Worm (Caenorhabditis elegans) whole organism, young adult: ENCODE results near the gene C34E11.2.

Experiments
- B0019.2 ChIP-seq: fragments of 200-800 bp; sonication (Bioruptor generic); conservative IDR thresholded peaks from 2 replicates; pipeline ENCODE4 v1.3.6; 2022; ENCODE audit warnings: missing genetic modification reagents, missing genetic modification characterization, missing compliant biosample characterization
- B0035.1 ChIP-seq: sonication (generic microtip); optimal IDR thresholded peaks from 2 replicates; lab custom pipeline; 2016; ENCODE audit warnings: missing genetic modification characterization, mild to moderate bottlenecking, missing compliant biosample characterization, missing genotype, missing genetic modification reagents
- B0336.3 ChIP-seq: fragments of 200-800 bp; sonication (Bioruptor generic); IDR thresholded peaks from 2 replicates; pipeline ENCODE4 v1.3.6; 2022; ENCODE audit warnings: missing genetic modification characterization, missing compliant biosample characterization
- F23B12.7 ChIP-seq: sonication (generic microtip); optimal IDR thresholded peaks from 2 replicates; lab custom pipeline; 2017; ENCODE audit warnings: missing genetic modification characterization, mild to moderate bottlenecking, missing compliant biosample characterization, antibody characterized with exemption, moderate library complexity; ENCODE audit not compliant: insufficient read depth
- F33H1.4 ChIP-seq: fragments of 200-800 bp; sonication (Bioruptor generic); IDR thresholded peaks from 2 replicates; pipeline ENCODE4 v1.3.6; 2022; ENCODE audit warnings: missing genetic modification reagents, missing genetic modification characterization, missing compliant biosample characterization
- F37B4.10 ChIP-seq: fragments of 200-800 bp; sonication (Bioruptor generic); IDR thresholded peaks from 2 replicates; pipeline ENCODE4 v1.3.6; 2022; ENCODE audit warnings: missing genetic modification characterization, missing compliant biosample characterization
- F49E8.2 ChIP-seq: sonication (generic microtip); optimal IDR thresholded peaks from 3 replicates; lab custom pipeline; 2017; ENCODE audit warnings: missing genetic modification characterization, mild to moderate bottlenecking, missing compliant biosample characterization, antibody characterized with exemption, moderate library complexity; ENCODE audit not compliant: insufficient read depth
- F55B11.4 ChIP-seq: sonication (generic microtip); optimal IDR thresholded peaks from 2 replicates; lab custom pipeline; 2016; ENCODE audit warnings: missing compliant biosample characterization, missing genetic modification characterization, borderline replicate concordance; ENCODE audit not compliant: insufficient read depth
- F57A8.1 ChIP-seq: fragments of 200-800 bp; sonication (Bioruptor generic); optimal IDR thresholded peaks from 2 replicates; lab custom pipeline; 2018; ENCODE audit warnings: mild to moderate bottlenecking, missing genetic modification characterization, moderate library complexity, missing compliant biosample characterization
- T07F8.4 ChIP-seq: sonication (generic microtip); optimal IDR thresholded peaks from 2 replicates; lab custom pipeline; 2016; ENCODE audit warnings: mild to moderate bottlenecking, missing genetic modification characterization, moderate library complexity, missing compliant biosample characterization
- Y53F4B.3 ChIP-seq: fragments of 200-800 bp; sonication (Bioruptor generic); IDR thresholded peaks from 2 replicates; pipeline ENCODE4 v1.3.6; 2022; ENCODE audit warnings: missing genetic modification reagents, missing genetic modification characterization, missing compliant biosample characterization
- Y79H2A.3 ChIP-seq: fragments of 200-800 bp; sonication (Bioruptor generic); conservative IDR thresholded peaks from 2 replicates; pipeline ENCODE4 v1.3.6; 2022; ENCODE audit warnings: missing genetic modification reagents, missing genetic modification characterization, missing compliant biosample characterization
- Y95B8A.8 ChIP-seq: fragments of 200-800 bp; sonication (Bioruptor generic); IDR thresholded peaks from 2 replicates; pipeline ENCODE4 v1.3.6; 2022; ENCODE audit warnings: missing genetic modification reagents, missing genetic modification characterization, missing compliant biosample characterization
- attf-6 ChIP-seq: fragments of 200-800 bp; sonication (Bioruptor generic); IDR thresholded peaks from 2 replicates; pipeline ENCODE4 v1.3.6; 2022; ENCODE audit warnings: missing genetic modification reagents, missing genetic modification characterization, missing compliant biosample characterization
- bed-1 ChIP-seq: fragments of 200-800 bp; sonication (Bioruptor generic); IDR thresholded peaks from 2 replicates; pipeline ENCODE4 v1.3.6; 2022; ENCODE audit warnings: missing genetic modification reagents, missing genetic modification characterization, missing compliant biosample characterization
- ceh-40 ChIP-seq: fragments of 200-800 bp; sonication (Bioruptor generic); IDR thresholded peaks from 2 replicates; pipeline ENCODE4 v1.3.6; 2022; ENCODE audit warnings: missing genetic modification characterization, missing compliant biosample characterization
- ceh-58 ChIP-seq: fragments of 200-800 bp; sonication (Bioruptor generic); IDR thresholded peaks from 2 replicates; pipeline ENCODE4 v1.3.6; 2022; ENCODE audit warnings: missing genetic modification characterization, missing compliant biosample characterization
- ceh-91 ChIP-seq: fragments of 200-800 bp; sonication (Bioruptor generic); IDR thresholded peaks from 2 replicates; pipeline ENCODE4 v1.3.6; 2022; ENCODE audit warnings: missing genetic modification reagents, missing genetic modification characterization, missing compliant biosample characterization
- dox-1 ChIP-seq: fragments of 200-800 bp; sonication (Bioruptor generic); IDR thresholded peaks from 2 replicates; pipeline ENCODE4 v1.3.6; 2022; ENCODE audit warnings: missing genetic modification reagents, missing genetic modification characterization, missing compliant biosample characterization
- dpl-1 ChIP-seq: fragments of 150-350 bp; optimal IDR thresholded peaks from 2 replicates; lab custom pipeline; 2014; ENCODE audit warnings: missing biosample characterization, missing genetic modification reagents, missing genetic modification characterization
- egl-44 ChIP-seq: fragments of 200-800 bp; sonication (Bioruptor generic); IDR thresholded peaks from 2 replicates; pipeline ENCODE4 v1.3.6; 2022; ENCODE audit warnings: missing genetic modification reagents, missing genetic modification characterization, missing compliant biosample characterization
- hmg-20 ChIP-seq: fragments of 200-800 bp; sonication (Bioruptor generic); IDR thresholded peaks from 2 replicates; pipeline ENCODE4 v1.3.6; 2022; ENCODE audit warnings: missing genetic modification reagents, missing genetic modification characterization, missing compliant biosample characterization
- let-607 ChIP-seq, 2 experiments: fragments of 200-800 bp in 1 of 2; sonication (Bioruptor generic) in 1 of 2; sonication (generic microtip) in 1 of 2; optimal IDR thresholded peaks; 2 replicates each; lab custom pipeline; 2016 to 2018; ENCODE audit warnings: mild to moderate bottlenecking in 2 of 2, missing compliant biosample characterization in 2 of 2, missing genetic modification characterization in 2 of 2, moderate library complexity in 2 of 2, missing genotype in 1 of 2
- lin-35 ChIP-seq, 3 experiments: fragments of 150-350 bp in 2 of 3; sonication (generic microtip) in 1 of 3; optimal IDR thresholded peaks; 2 replicates each; lab custom pipeline; 2014 to 2018; ENCODE audit warnings: missing biosample characterization in 3 of 3, missing genetic modification characterization in 3 of 3, missing genetic modification reagents in 3 of 3
- lir-1 ChIP-seq: fragments of 200-800 bp; sonication (Bioruptor generic); conservative IDR thresholded peaks from 2 replicates; pipeline ENCODE4 v1.3.6; 2022; ENCODE audit warnings: missing genetic modification reagents, missing genetic modification characterization, missing compliant biosample characterization
- lsl-1 ChIP-seq: fragments of 200-800 bp; sonication (Bioruptor generic); optimal IDR thresholded peaks from 2 replicates; lab custom pipeline; 2018; ENCODE audit warnings: mild to moderate bottlenecking, missing genetic modification characterization, moderate library complexity, missing compliant biosample characterization
- madf-6 ChIP-seq: fragments of 200-800 bp; sonication (Bioruptor generic); IDR thresholded peaks from 2 replicates; pipeline ENCODE4 v1.3.6; 2022; ENCODE audit warnings: missing genetic modification reagents, missing genetic modification characterization, missing compliant biosample characterization
- nfya-2 ChIP-seq: fragments of 200-800 bp; sonication (Bioruptor generic); IDR thresholded peaks from 2 replicates; pipeline ENCODE4 v1.3.6; 2022; ENCODE audit warnings: missing genetic modification reagents, missing genetic modification characterization, missing compliant biosample characterization
- nfyb-1 ChIP-seq: fragments of 200-800 bp; sonication (Bioruptor generic); IDR thresholded peaks from 2 replicates; pipeline ENCODE4 v1.3.6; 2022; ENCODE audit warnings: missing genetic modification reagents, missing genetic modification characterization, missing compliant biosample characterization
- rcor-1 ChIP-seq: fragments of 200-800 bp; sonication (Bioruptor generic); IDR thresholded peaks from 2 replicates; pipeline ENCODE4 v1.3.6; 2022; ENCODE audit warnings: missing genetic modification reagents, missing genetic modification characterization, missing compliant biosample characterization
- repo-1 ChIP-seq: sonication (generic microtip); optimal IDR thresholded peaks from 2 replicates; lab custom pipeline; 2017; ENCODE audit warnings: mild to moderate bottlenecking, missing genetic modification characterization, missing compliant biosample characterization
- snpc-1.1 ChIP-seq: sonication (generic microtip); optimal IDR thresholded peaks from 2 replicates; lab custom pipeline; 2017; ENCODE audit warnings: missing genetic modification characterization, mild to moderate bottlenecking, missing compliant biosample characterization, antibody characterized with exemption, moderate library complexity, missing genotype, missing genetic modification reagents; ENCODE audit not compliant: insufficient read depth
- snpc-4 ChIP-seq, 5 experiments: fragments of 150-350 bp in 1 of 5; sonication (generic microtip) in 4 of 5; optimal IDR thresholded peaks; 2 replicates each; lab custom pipeline; 2014 to 2018; ENCODE audit warnings: missing genetic modification characterization in 5 of 5, missing biosample characterization in 3 of 5, antibody characterized with exemption in 2 of 5, mild to moderate bottlenecking in 2 of 5, missing compliant biosample characterization in 2 of 5, missing genotype in 2 of 5, moderate library complexity in 2 of 5, missing genetic modification reagents in 1 of 5
- somi-1 ChIP-seq: fragments of 200-800 bp; sonication (Bioruptor generic); optimal IDR thresholded peaks from 2 replicates; lab custom pipeline; 2018; ENCODE audit warnings: mild to moderate bottlenecking, missing genetic modification characterization, missing compliant biosample characterization
- tlf-1 ChIP-seq: fragments of 200-800 bp; sonication (Bioruptor generic); optimal IDR thresholded peaks from 2 replicates; lab custom pipeline; 2018; ENCODE audit warnings: mild to moderate bottlenecking, missing genetic modification characterization, missing compliant biosample characterization
- xnd-1 ChIP-seq: sonication (generic microtip); optimal IDR thresholded peaks from 2 replicates; lab custom pipeline; 2016; ENCODE audit warnings: missing genotype, missing genetic modification reagents, missing genetic modification characterization, missing compliant biosample characterization
- zim-3 ChIP-seq: sonication (generic microtip); optimal IDR thresholded peaks from 2 replicates; lab custom pipeline; 2017; ENCODE audit warnings: mild to moderate bottlenecking, missing genetic modification characterization, moderate library complexity, missing compliant biosample characterization
- ztf-18 ChIP-seq: sonication (generic microtip); optimal IDR thresholded peaks from 2 replicates; lab custom pipeline; 2016; ENCODE audit warnings: missing genotype, mild to moderate bottlenecking, missing genetic modification characterization, missing compliant biosample characterization
- ztf-25 ChIP-seq: fragments of 200-800 bp; sonication (Bioruptor generic); IDR thresholded peaks from 2 replicates; pipeline ENCODE4 v1.3.6; 2022; ENCODE audit warnings: missing genetic modification reagents, missing genetic modification characterization, missing compliant biosample characterization
- ztf-26 ChIP-seq: sonication (generic microtip); optimal IDR thresholded peaks from 2 replicates; lab custom pipeline; 2017; ENCODE audit warnings: missing genetic modification characterization, missing compliant biosample characterization

Gene C34E11.2

ce11 chrX:11843363-11843762 is 28.8 kb upstream of the C34E11.2 start, which contains the start of gene F54F7.2 (continued):
- TF ChIP-seq F49E8.2 (tag; lab: Kevin White, UChicago) (no peak), madf-6 (GFP tag; lab: Robert Waterston, UW) (no peak), zim-3 (tag; lab: Kevin White, UChicago) (no peak)

DNA sequence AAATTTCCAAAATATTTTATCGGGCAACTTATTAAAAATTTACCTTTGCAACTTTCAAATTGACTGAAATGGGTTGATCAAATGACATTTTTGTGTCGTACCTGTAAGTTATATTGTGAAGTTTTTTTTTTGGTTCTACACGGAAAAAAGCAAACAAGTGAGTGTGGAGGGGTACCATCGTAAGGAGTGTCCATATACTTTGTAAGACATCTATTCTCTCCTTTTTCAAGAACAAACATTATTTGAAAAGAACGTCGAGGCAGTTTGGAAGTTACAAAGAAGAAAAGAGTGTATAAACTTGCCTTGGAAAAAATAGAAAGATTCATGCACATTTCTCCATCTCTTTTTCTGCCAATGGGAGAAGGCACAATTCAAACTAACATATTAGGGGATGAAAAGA is 22.8 kb upstream of the C34E11.2 start, which contains the start of gene taf-7.1:
Gene taf-7.1, minus strand, starts transcription at position 101 of the 400 bp plus-strand sequence.
- no peak for TF ChIP-seq Y53F4B.3 (GFP tag; lab: Robert Waterston, UW)
- no peak for TF ChIP-seq attf-6 (GFP tag; lab: Robert Waterston, UW)
- TF ChIP-seq dpl-1 (GFP tag; lab: Kevin White, UChicago): no peak
- no peak for TF ChIP-seq B0035.1 (tag; lab: Kevin White, UChicago)

ce11 chrX:11828661-11829060 is 14.1 kb upstream of the C34E11.2 start:
- TF ChIP-seq B0336.3 (GFP tag; lab: Robert Waterston, UW): no peak
- no peak for TF ChIP-seq ztf-18 (tag; lab: Kevin White, UChicago)
- no peak for TF ChIP-seq bed-1 (GFP tag; lab: Robert Waterston, UW)
- TF ChIP-seq somi-1: no peak
- TF ChIP-seq Y95B8A.8 (GFP tag; lab: Robert Waterston, UW): no peak
- no peak for TF ChIP-seq F57A8.1 (GFP tag; lab: Kevin White, UChicago)
- TF ChIP-seq lir-1: no peak
- no peak for TF ChIP-seq ceh-40 (GFP tag; lab: Robert Waterston, UW)
- no peak for TF ChIP-seq xnd-1 (tag; lab: Kevin White, UChicago)
- no peak for TF ChIP-seq rcor-1
- TF ChIP-seq F37B4.10 (GFP tag; lab: Robert Waterston, UW): no peak
- TF ChIP-seq lin-35 (GFP tag; optimal IDR thresholded peaks at IDR 0.05; lab: Kevin White, UChicago): no peak
- no peak for TF ChIP-seq repo-1 (tag; lab: Kevin White, UChicago)
- no peak for TF ChIP-seq ceh-91 (GFP tag; lab: Robert Waterston, UW)
- no peak for TF ChIP-seq B0019.2 (GFP tag; lab: Robert Waterston, UW)
- TF ChIP-seq lsl-1: no peak
- no peak for TF ChIP-seq T07F8.4 (tag; lab: Kevin White, UChicago)
- TF ChIP-seq tlf-1 (GFP tag; lab: Kevin White, UChicago): no peak
- no peak for TF ChIP-seq F23B12.7 (tag; lab: Kevin White, UChicago)

ce11 chrX:11827528-11827927 is 13.0 kb upstream of the C34E11.2 start:
- TF ChIP-seq nfya-2 (GFP tag; lab: Robert Waterston, UW): no peak
- TF ChIP-seq let-607 (tag; optimal IDR thresholded peaks at IDR 0.05; lab: Kevin White, UChicago): no peak
- no peak for TF ChIP-seq Y79H2A.3

ce11 chrX:11826892-11827291 is 12.3 kb upstream of the C34E11.2 start:
- TF ChIP-seq dox-1 (GFP tag; lab: Robert Waterston, UW) (no peak), egl-44 (no peak), Y79H2A.3 (no peak), F55B11.4 (no peak), ztf-26 (no peak), hmg-20 (GFP tag; lab: Robert Waterston, UW) (no peak), ceh-58 (no peak), ztf-25 (GFP tag; lab: Robert Waterston, UW) (no peak), snpc-1.1 (tag; lab: Kevin White, UChicago) (no peak), nfyb-1 (GFP tag; lab: Robert Waterston, UW) (no peak), snpc-4 (GFP tag; optimal IDR thresholded peaks at IDR 0.05; lab: Kevin White, UChicago) (no peak), snpc-4 (tag; optimal IDR thresholded peaks at IDR 0.05; lab: Kevin White, UChicago) (no peak), F33H1.4 (GFP tag; lab: Robert Waterston, UW) (no peak)
- TF ChIP-seq, all 124 proteins: peak for 0
